Fruit fly (Drosophila melanogaster): ENCODE measurements around the gene topi.

DNA sequence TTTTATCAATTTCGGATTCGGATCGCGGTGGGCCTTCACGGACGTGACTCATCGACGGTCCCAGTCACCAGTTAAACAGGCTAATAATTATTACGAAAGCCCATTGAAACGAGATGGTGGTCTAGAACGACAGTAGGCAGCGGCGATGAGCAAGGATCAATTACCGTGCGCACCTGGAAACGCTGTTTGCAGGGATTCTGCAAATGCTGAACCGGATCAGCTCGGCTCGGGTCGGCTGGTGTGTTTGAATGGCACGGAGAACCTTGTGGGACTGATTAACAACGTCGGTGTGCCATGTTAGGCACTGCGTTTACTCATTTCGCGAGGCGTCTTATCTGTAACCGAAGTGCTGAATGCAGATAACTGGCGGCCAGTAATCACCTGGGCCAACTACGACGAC lies 774 bp upstream of the topi start, which contains the start of gene Whamy:
- TF ChIP-seq psq (optimal IDR thresholded peaks at IDR 0.05) (no peak), h (optimal IDR thresholded peaks at IDR 0.05) (no peak), ttk (optimal IDR thresholded peaks at IDR 0.05) (no peak), Sin3A (optimal IDR thresholded peaks at IDR 0.05) (no peak), insv (optimal IDR thresholded peaks at IDR 0.05) (no peak)

All from Kc167 (cell line).